Fruit fly (Drosophila melanogaster): ENCODE measurements around the gene Grl36a.

DNA sequence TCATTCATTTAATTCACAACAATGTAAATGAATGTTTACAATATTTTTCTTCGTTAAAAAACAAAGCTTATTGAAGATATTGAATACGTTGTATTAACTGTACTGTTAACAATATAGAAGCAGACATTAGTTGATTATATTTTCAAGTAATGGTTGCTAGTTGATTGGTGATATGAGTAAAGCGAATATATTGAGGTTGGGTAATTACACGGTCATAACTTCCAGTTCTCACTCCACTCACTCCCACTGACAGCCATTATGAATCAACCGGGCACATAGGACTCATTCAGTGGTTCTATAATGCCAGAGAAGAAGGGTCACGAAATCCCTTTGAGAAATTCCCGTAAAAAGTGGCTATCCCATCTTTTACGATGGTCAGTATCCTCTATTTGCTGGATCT lies at the start of gene Grl36a:
- TF ChIP-seq ovo (GFP tag; optimal IDR thresholded peaks at IDR 0.05): no peak
- TF ChIP-seq kay (GFP tag; ENCODE audit: borderline replicate concordance): no peak
- no peak for TF ChIP-seq CG33017 (tag; optimal IDR thresholded peaks at IDR 0.05)
- no peak for TF ChIP-seq CG7045 (GFP tag; optimal IDR thresholded peaks at IDR 0.05)
- no peak for TF ChIP-seq toe (GFP tag; optimal IDR thresholded peaks at IDR 0.05)
- no peak for TF ChIP-seq CG5204 (GFP tag; optimal IDR thresholded peaks at IDR 0.05)
- TF ChIP-seq Crg-1 (GFP tag; optimal IDR thresholded peaks at IDR 0.05): no peak
- TF ChIP-seq cnc (optimal IDR thresholded peaks at IDR 0.05): no peak
- TF ChIP-seq pad (GFP tag; optimal IDR thresholded peaks at IDR 0.05): no peak

Measured in whole organism, adult.